Worm (Caenorhabditis elegans): ENCODE data around the gene C16C4.18.

Gene C16C4.18

ce11 chrII:1848109-1848508 lies 13.0 kb downstream of the C16C4.18 start, which contains the start of gene fbxb-97:
TSS of gene fbxb-97 (minus strand) at chrII:1848161.
- TF ChIP-seq zip-8 (tag; optimal IDR thresholded peaks at IDR 0.05) (no peak), unc-120 (tag; optimal IDR thresholded peaks at IDR 0.05; ENCODE audit: poor library complexity, severe bottlenecking) (peak; percentile 51)

DNA sequence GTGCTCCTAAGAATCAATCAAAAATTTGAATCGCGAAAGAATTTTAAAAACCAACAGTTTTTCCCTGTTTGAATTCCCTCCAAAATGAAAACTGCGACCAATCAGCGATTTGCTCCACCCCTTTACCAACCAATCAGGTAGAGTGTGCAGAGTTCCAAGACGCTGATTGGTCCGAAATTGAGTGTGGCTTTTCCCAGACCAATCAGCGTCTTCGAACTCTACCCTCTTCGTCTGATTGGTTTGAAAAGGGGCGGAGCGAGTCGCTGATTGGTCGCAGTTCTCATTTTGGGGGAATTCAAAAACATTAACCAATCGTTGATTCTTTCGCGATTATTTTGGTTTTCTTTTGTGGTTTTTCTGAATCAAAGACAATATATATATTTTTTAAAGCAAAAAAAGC lies 16.6 kb downstream of the C16C4.18 start:
- TF ChIP-seq nhr-237 (tag; optimal IDR thresholded peaks at IDR 0.05) (no peak), blmp-1 (tag; optimal IDR thresholded peaks at IDR 0.05) (no peak), sptf-1 (tag; optimal IDR thresholded peaks at IDR 0.05) (no peak), mep-1 (tag; optimal IDR thresholded peaks at IDR 0.05) (no peak), elt-3 (tag; optimal IDR thresholded peaks at IDR 0.05) (no peak), zip-8 (tag; optimal IDR thresholded peaks at IDR 0.05) (no peak)

DNA sequence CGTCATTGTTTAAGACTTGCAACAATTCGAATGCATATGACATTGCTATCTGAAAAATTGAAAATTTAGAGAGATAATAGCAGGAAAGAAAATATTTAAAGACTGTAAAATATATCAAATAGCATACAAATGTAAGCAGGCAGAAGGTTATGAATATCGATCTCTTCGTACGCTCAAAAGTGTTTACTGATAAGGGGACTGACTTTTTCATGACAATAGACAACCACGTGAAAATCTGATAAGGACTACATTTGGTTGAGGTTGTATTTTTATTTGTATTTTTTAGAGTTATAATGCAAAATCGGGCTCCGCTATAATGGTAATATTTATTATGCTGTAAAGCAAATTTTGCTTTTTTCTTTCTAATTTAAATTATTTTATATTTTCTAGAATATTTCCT lies 18.2 kb downstream of the C16C4.18 start, which contains the start of the genes C52E2.5 and C52E2.4:
TSS of gene C52E2.5 (minus strand) at position 43 of the 400 bp plus-strand sequence.
TSS of gene C52E2.4 (plus strand) at position 252 of the 400 bp plus-strand sequence.
- TF ChIP-seq blmp-1 (tag; optimal IDR thresholded peaks at IDR 0.05) (no peak), snpc-4 (tag; optimal IDR thresholded peaks at IDR 0.05) (no peak), nhr-12 (tag; optimal IDR thresholded peaks at IDR 0.05) (no peak), bed-3 (GFP tag; optimal IDR thresholded peaks at IDR 0.05) (no peak), tbx-8 (GFP tag; optimal IDR thresholded peaks at IDR 0.05) (no peak), nhr-76 (tag; optimal IDR thresholded peaks at IDR 0.05) (no peak), mep-1 (tag; optimal IDR thresholded peaks at IDR 0.05) (no peak), lsy-2 (tag; optimal IDR thresholded peaks at IDR 0.05) (no peak), unc-120 (tag; optimal IDR thresholded peaks at IDR 0.05; ENCODE audit: poor library complexity, severe bottlenecking) (no peak), nhr-2 (tag; optimal IDR thresholded peaks at IDR 0.05) (no peak), sptf-1 (tag; optimal IDR thresholded peaks at IDR 0.05) (no peak), ztf-11 (tag; optimal IDR thresholded peaks at IDR 0.05) (no peak), nhr-28 (tag; optimal IDR thresholded peaks at IDR 0.05) (no peak), ceh-83 (GFP tag; optimal IDR thresholded peaks at IDR 0.05) (no peak), unc-39 (tag; optimal IDR thresholded peaks at IDR 0.05) (no peak), ceh-43 (GFP tag; optimal IDR thresholded peaks at IDR 0.05) (no peak), ces-1 (GFP tag; optimal IDR thresholded peaks at IDR 0.05) (no peak), flh-1 (GFP tag; optimal IDR thresholded peaks at IDR 0.05) (no peak), mab-5 (tag; optimal IDR thresholded peaks at IDR 0.05) (no peak)

- TF ChIP-seq zip-8 (tag; optimal IDR thresholded peaks at IDR 0.05): no peak
- TF ChIP-seq ham-2 (GFP tag; optimal IDR thresholded peaks at IDR 0.05): no peak
- no peak for TF ChIP-seq ceh-39 (tag; optimal IDR thresholded peaks at IDR 0.05)
- no peak for TF ChIP-seq ces-1 (GFP tag; optimal IDR thresholded peaks at IDR 0.05)
- no peak for TF ChIP-seq hlh-1 (tag; optimal IDR thresholded peaks at IDR 0.05)
- no peak for TF ChIP-seq pha-4 (tag; optimal IDR thresholded peaks at IDR 0.05)
- TF ChIP-seq lsy-2 (tag; optimal IDR thresholded peaks at IDR 0.05): no peak
- TF ChIP-seq ceh-43 (GFP tag; optimal IDR thresholded peaks at IDR 0.05): no peak
- TF ChIP-seq lin-32 (GFP tag; optimal IDR thresholded peaks at IDR 0.05): no peak
- TF ChIP-seq lin-13 (tag; optimal IDR thresholded peaks at IDR 0.05): no peak
Observed at ce11 chrII:1836204-1836603, 24.9 kb downstream of the C16C4.18 start, which contains the start of gene T08E11.1. TSS of gene T08E11.1 (plus strand) at chrII:1836504.

- TF ChIP-seq blmp-1 (tag; optimal IDR thresholded peaks at IDR 0.05): no peak
- no peak for TF ChIP-seq unc-39 (tag; optimal IDR thresholded peaks at IDR 0.05)
- no peak for TF ChIP-seq mep-1 (tag; optimal IDR thresholded peaks at IDR 0.05)
- no peak for TF ChIP-seq ceh-83 (GFP tag; optimal IDR thresholded peaks at IDR 0.05)
- TF ChIP-seq nhr-2 (tag; optimal IDR thresholded peaks at IDR 0.05): no peak
- TF ChIP-seq tbx-8 (GFP tag; optimal IDR thresholded peaks at IDR 0.05): no peak
- TF ChIP-seq ces-1 (GFP tag; optimal IDR thresholded peaks at IDR 0.05): no peak
- TF ChIP-seq nhr-76 (tag; optimal IDR thresholded peaks at IDR 0.05): no peak
- no peak for TF ChIP-seq mls-2 (tag; optimal IDR thresholded peaks at IDR 0.05)
Observed at ce11 chrII:1831883-1832388, 29.2 kb downstream of the C16C4.18 start, which contains the start of gene math-39. TSS of gene math-39 (plus strand) at chrII:1832338.

DNA sequence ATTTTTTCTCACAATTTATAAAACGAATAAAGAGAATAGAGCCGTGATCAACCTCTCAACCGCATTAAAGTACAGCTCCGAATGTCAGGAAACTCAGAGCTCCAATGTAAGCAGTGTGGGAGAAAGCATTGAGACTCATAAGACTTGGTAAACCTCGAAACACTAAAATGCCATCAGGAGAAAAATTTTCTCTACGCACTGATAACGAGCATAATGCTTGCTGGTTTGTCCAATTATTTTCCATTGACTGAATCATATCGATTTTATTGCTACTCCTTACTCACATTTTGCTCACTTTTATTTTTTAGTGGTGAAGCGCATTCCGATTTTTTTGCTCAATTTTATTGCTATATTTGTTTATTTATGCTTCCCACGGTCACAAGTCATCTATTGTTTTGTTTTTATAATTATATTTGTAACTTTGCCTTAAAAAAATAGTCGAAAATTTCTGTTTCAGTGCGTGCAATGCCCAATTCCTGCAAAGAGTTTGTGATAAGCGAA lies 30.9 kb downstream of the C16C4.18 start, which contains the start of gene math-40:
TSS of gene math-40 (plus strand) at position 451 of the 501 bp plus-strand sequence.
- TF ChIP-seq cnd-1 (tag; optimal IDR thresholded peaks at IDR 0.05): no peak
- TF ChIP-seq ceh-83 (GFP tag; optimal IDR thresholded peaks at IDR 0.05): no peak
- no peak for TF ChIP-seq lin-32 (GFP tag; optimal IDR thresholded peaks at IDR 0.05)

Measured in whole organism, mixed stage, embryonic.